Fruit fly (Drosophila melanogaster): Measurements from ENCODE around the gene CG44038.

CG44038 gene

DNA sequence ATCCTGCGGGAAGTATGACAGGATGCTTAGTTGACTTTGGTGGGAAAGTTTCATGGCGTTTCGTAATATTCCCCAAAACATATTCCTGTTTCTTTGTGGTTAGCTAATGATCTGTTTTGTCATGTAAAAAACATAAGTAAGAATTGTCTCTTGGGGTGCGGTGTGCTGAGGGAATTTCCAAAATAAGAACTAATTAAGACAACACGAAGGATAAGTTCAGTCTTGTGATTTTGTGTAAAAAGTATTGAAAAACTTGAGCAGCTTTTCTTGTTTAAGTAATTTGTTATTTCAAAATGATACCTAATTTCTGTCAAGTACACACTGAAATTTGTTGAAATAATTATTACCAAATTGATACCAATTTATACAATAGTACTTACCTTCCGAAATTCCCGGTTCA is 6.9 kb upstream of the CG44038 start, which contains the start of gene CG3942:
Gene CG3942, plus strand, starts transcription at position 301 of the 400 bp plus-strand sequence.
- TF ChIP-seq CG8632 (GFP tag; optimal IDR thresholded peaks at IDR 0.05) (no peak), Blimp-1 (GFP tag; optimal IDR thresholded peaks at IDR 0.05) (no peak), spab (GFP tag; optimal IDR thresholded peaks at IDR 0.05) (no peak)

DNA sequence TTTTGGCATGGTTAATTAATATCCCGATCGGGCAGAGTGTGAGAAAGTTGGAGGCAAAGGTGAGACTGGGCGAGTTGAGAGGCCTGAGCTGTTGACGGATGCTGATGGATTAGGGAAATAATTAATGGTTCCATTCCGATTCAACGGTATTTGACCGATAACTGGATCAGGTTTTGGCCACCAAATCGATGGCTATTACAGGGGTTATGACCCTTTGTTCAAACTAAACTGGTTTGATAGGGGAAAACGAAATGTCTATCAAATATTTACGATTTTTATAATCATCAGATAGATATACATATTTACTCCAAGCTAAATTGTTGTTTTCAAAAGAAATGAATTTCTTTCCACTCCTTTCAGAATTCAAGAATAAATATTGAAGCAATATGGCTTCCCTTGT is 2.3 kb upstream of the CG44038 start, which contains the start of the genes CG44037 and svp:
Gene CG44037, plus strand, starts transcription at position 301 of the 400 bp plus-strand sequence.
Gene svp, plus strand, starts transcription at position 301 of the 400 bp plus-strand sequence.
- TF ChIP-seq CG6792 (GFP tag; optimal IDR thresholded peaks at IDR 0.05) (no peak), Gug (GFP tag; IDR thresholded peaks at IDR 0.05) (no peak), Hr4 (GFP tag; optimal IDR thresholded peaks at IDR 0.05) (no peak), pdm3 (GFP tag; optimal IDR thresholded peaks at IDR 0.05) (no peak), Ets21C (GFP tag; optimal IDR thresholded peaks at IDR 0.05) (no peak), Eip75B (GFP tag; optimal IDR thresholded peaks at IDR 0.05) (no peak), CG6854 (GFP tag; optimal IDR thresholded peaks at IDR 0.05) (no peak), ss (GFP tag; optimal IDR thresholded peaks at IDR 0.05) (no peak), CG3919 (GFP tag; optimal IDR thresholded peaks at IDR 0.05) (no peak), Met (GFP tag; optimal IDR thresholded peaks at IDR 0.05) (no peak), vri (GFP tag; optimal IDR thresholded peaks at IDR 0.05) (no peak), Smox (GFP tag; optimal IDR thresholded peaks at IDR 0.05) (no peak), OdsH (GFP tag; optimal IDR thresholded peaks at IDR 0.05) (no peak)

DNA sequence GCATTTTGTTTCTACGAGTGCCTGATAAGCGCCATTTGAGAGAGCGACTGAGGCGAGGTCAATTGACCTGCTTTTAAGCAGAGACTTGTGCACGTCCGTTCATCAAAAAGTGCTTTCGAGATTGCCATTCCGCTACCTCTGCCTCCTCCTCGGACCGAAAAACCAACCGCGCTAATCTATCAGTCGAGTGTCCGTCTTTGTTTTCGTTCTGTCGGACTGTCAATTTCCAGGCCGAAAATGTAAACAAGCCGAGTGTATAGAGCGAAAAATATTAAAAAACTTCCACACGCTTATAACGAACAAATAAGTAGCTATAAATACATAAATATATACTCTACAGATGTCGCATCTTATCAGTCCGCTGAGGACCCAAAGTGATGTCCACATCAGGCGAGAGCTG is 1.8 kb upstream of the CG44038 start:
- no peak for TF ChIP-seq CG11902 (GFP tag; optimal IDR thresholded peaks at IDR 0.05)
- no peak for TF ChIP-seq CG6163 (GFP tag; IDR thresholded peaks at IDR 0.05)
- TF ChIP-seq CG10631 (GFP tag; optimal IDR thresholded peaks at IDR 0.05) = no peak
- no peak for TF ChIP-seq Hr4 (GFP tag; optimal IDR thresholded peaks at IDR 0.05)
- peak; percentile 100 for TF ChIP-seq svp (GFP tag)
- no peak for TF ChIP-seq fd59A (GFP tag; optimal IDR thresholded peaks at IDR 0.05)
- TF ChIP-seq Eip78C (GFP tag) = peak; percentile 58

DNA sequence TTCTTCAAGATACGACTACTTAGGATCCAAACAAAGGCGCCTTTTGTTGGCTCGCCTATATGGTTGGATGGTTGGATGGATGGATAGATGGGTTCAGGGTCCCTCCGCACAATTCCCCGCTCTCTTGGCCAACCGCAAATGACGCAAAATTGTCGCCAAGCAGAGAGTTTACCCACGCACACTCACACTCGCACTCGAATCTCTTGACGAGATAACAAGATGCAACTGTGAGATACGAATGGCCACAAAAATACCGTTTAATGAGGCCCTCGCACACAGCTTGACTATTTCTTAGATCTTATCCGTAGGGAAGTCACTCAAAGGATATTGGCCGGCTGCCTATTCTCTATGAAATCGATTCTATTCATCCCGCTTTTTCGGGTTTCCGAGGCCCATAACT is 950 bp upstream of the CG44038 start:
- TF ChIP-seq Sox15 (GFP tag; optimal IDR thresholded peaks at IDR 0.05) = no peak

DNA sequence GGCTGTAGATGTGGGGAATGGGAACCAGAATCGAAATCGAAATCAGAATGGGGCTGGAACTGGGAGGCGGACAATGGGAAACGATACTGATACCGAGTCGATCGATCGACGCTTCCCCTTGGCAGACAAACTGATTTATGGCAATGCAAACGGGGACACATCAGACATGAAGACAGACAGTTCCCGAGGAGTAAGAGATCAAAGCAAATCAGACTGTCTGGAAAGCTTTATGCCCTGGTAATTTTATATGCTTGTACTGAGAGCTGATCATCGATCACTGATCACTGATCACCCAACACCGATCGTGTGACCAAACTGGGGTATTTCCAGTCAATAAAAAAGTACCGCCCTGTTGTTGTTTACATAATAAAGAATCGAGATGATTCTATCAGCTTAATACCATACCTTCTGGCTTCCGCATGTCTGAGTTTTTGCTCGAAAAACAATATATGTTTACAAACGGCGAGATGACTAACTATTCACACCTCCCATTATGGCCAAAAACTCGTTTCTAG is 9.2 kb downstream of the CG44038 start:
- TF ChIP-seq Blimp-1 (GFP tag; optimal IDR thresholded peaks at IDR 0.05) = no peak
- TF ChIP-seq svp (GFP tag) = peak; percentile 100

DNA sequence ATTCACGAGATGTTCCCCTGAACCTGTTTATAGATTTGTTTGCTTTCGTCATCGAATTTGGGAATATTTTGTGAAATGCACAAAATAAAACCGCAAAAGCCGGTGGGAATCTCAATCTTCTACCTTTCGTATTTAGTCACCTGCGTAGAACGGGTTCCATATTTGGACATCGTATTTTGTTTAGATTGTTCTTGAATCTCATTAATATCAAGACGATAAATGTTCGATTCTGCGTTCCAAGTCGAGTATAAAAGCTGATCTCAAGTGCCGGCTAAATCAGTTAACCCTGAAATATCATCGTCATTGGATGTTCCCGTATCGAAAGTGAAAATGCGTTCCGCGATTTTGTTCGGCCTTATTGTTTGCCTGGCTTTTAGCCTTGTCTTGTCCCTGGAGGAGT is 9.8 kb downstream of the CG44038 start, which contains the start of gene CG17738:
Gene CG17738, plus strand, starts transcription at position 301 of the 400 bp plus-strand sequence.
- no peak for TF ChIP-seq salr (GFP tag; optimal IDR thresholded peaks at IDR 0.05)

DNA sequence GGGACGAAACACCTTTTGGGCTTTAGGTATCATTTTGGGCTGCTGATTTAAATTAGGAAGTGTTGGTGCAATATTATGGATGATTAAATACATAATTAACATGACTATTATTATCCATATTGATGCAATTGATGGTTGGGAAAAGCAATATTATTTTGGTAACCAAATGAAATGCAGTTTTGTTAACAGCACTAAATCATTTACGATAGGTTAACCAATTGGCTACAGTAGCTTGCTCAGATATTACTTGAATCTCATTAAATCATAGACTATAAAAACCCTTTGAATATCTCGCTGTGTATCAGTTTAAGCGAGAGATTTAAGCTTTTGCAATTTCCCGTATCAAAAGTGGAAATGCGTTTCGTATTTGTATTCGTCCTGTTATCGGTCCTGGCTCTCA is 12.1 kb downstream of the CG44038 start, which contains the start of gene Sfp87B:
Gene Sfp87B, plus strand, starts transcription at position 301 of the 400 bp plus-strand sequence.
- TF ChIP-seq Ets96B (tag; optimal IDR thresholded peaks at IDR 0.05) = no peak
- no peak for TF ChIP-seq eg (GFP tag; IDR thresholded peaks at IDR 0.05)
- TF ChIP-seq CG6163 (GFP tag; IDR thresholded peaks at IDR 0.05) = no peak

DNA sequence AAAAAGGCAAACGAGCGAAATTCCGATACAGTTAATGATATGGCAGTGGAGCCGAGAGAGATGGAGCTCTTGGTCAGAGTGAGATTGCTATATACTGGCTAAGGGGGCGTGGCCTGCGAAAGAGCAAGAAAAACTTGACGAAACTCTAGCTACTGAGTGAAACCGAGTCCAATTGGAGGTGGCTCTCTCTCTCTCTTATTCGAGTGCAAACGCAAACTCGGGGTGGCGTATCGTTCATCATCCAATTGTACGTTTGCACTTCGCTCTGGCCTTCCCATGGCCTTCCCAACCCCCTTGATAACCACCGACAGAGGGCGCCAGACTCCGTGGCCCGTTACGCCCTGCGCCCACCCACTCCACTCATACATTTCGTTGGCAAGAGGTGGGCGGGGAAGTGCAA is 18.2 kb downstream of the CG44038 start:
- TF ChIP-seq Eip75B (GFP tag; optimal IDR thresholded peaks at IDR 0.05) (no peak), Hr38 (GFP tag; optimal IDR thresholded peaks at IDR 0.05) (no peak), CG6163 (GFP tag; IDR thresholded peaks at IDR 0.05) (0 out of 3 replicates have a peak, but pooled peaks have one; percentile 16), CG16779 (tag; optimal IDR thresholded peaks at IDR 0.05) (no peak), CG15336 (GFP tag; IDR thresholded peaks at IDR 0.05) (no peak), vri (GFP tag; optimal IDR thresholded peaks at IDR 0.05) (no peak), CG32006 (GFP tag; optimal IDR thresholded peaks at IDR 0.05) (no peak), Sox15 (GFP tag; optimal IDR thresholded peaks at IDR 0.05) (no peak), esn (GFP tag; optimal IDR thresholded peaks at IDR 0.05) (no peak), Hr39 (GFP tag; optimal IDR thresholded peaks at IDR 0.05) (no peak), salr (GFP tag; optimal IDR thresholded peaks at IDR 0.05) (no peak), CG6792 (GFP tag; optimal IDR thresholded peaks at IDR 0.05) (no peak), CG1621 (tag; optimal IDR thresholded peaks at IDR 0.05) (no peak), Eip93F (GFP tag; optimal IDR thresholded peaks at IDR 0.05) (no peak), ss (GFP tag; optimal IDR thresholded peaks at IDR 0.05) (no peak), Blimp-1 (GFP tag; optimal IDR thresholded peaks at IDR 0.05) (no peak), CG6808 (GFP tag; optimal IDR thresholded peaks at IDR 0.05) (no peak), fkh (GFP tag; optimal IDR thresholded peaks at IDR 0.05) (no peak), svp (GFP tag) (peak; percentile 100), fd85E (GFP tag; optimal IDR thresholded peaks at IDR 0.05) (no peak)
